Worm (Caenorhabditis elegans): ENCODE data around the gene scd-2.

ce11 chrV:6685963-6686362, 52.9 kb downstream of the scd-2 start:
- TF ChIP-seq ceh-22 (tag; optimal IDR thresholded peaks at IDR 0.05) (no peak), pha-4 (tag; optimal IDR thresholded peaks at IDR 0.05) (no peak), K02D7.2 (tag; optimal IDR thresholded peaks at IDR 0.05) (no peak), Y22D7AL.16 (tag; optimal IDR thresholded peaks at IDR 0.05) (no peak), fkh-10 (GFP tag; optimal IDR thresholded peaks at IDR 0.05) (no peak), F13H6.1 (tag; optimal IDR thresholded peaks at IDR 0.05) (no peak), ama-1 (optimal IDR thresholded peaks at IDR 0.05) (no peak), lim-6 (tag; optimal IDR thresholded peaks at IDR 0.05) (no peak), npax-4 (tag; optimal IDR thresholded peaks at IDR 0.05) (no peak), pat-9 (tag; optimal IDR thresholded peaks at IDR 0.05) (no peak), dve-1 (tag; optimal IDR thresholded peaks at IDR 0.05) (no peak), T23F11.4 (GFP tag; optimal IDR thresholded peaks at IDR 0.05) (no peak), syd-9 (tag; optimal IDR thresholded peaks at IDR 0.05) (no peak), dmd-4 (tag; optimal IDR thresholded peaks at IDR 0.05; ENCODE audit: borderline replicate concordance) (no peak)
